Fruit fly (Drosophila melanogaster): ENCODE results near the gene CG32091.

Gene CG32091

dm6 chr3L:11648410-11648809 is 17.2 kb downstream of the CG32091 start, which contains the start of the genes RIOK1 and Polr3H (continued):
- TF ChIP-seq CG2120 (GFP tag; optimal IDR thresholded peaks at IDR 0.05) (peak; percentile 89), CG3065 (GFP tag; optimal IDR thresholded peaks at IDR 0.05) (peak; percentile 25), CG8388 (GFP tag; optimal IDR thresholded peaks at IDR 0.05) (peak; percentile 48), lola (GFP tag; optimal IDR thresholded peaks at IDR 0.05) (peak in 1 of 3 experiments; percentile 65), ash1 (GFP tag; optimal IDR thresholded peaks at IDR 0.05) (no peak), ind (GFP tag; optimal IDR thresholded peaks at IDR 0.05) (peak; percentile 76), Nf-YB (GFP tag; optimal IDR thresholded peaks at IDR 0.05) (no peak), crc (GFP tag; optimal IDR thresholded peaks at IDR 0.05) (peak; percentile 70), shn (GFP tag; optimal IDR thresholded peaks at IDR 0.05) (peak; percentile 67), cas (GFP tag; IDR thresholded peaks at IDR 0.05) (0 out of 2 replicates have a peak, but pooled peaks have one; percentile 31), HLH4C (GFP tag; IDR thresholded peaks at IDR 0.05; ENCODE audit: partially characterized antibody) (no peak), CG42726 (GFP tag; IDR thresholded peaks at IDR 0.05; ENCODE audit: partially characterized antibody) (no peak), Bdp1 (GFP tag; optimal IDR thresholded peaks at IDR 0.05) (peak; percentile 49), ac (GFP tag; optimal IDR thresholded peaks at IDR 0.05) (no peak), repo (GFP tag; optimal IDR thresholded peaks at IDR 0.05) (peak; percentile 24), en (GFP tag; optimal IDR thresholded peaks at IDR 0.05) (peak; percentile 8), Asciz (GFP tag; optimal IDR thresholded peaks at IDR 0.05) (no peak), tna (GFP tag; IDR thresholded peaks at IDR 0.05; ENCODE audit: partially characterized antibody) (no peak), CG17328 (GFP tag; IDR thresholded peaks at IDR 0.05) (peak; percentile 68), nerfin-2 (GFP tag; IDR thresholded peaks at IDR 0.05; ENCODE audit: partially characterized antibody) (no peak), chif (GFP tag; optimal IDR thresholded peaks at IDR 0.05) (peak; percentile 62 to 76), CG8290 (GFP tag; optimal IDR thresholded peaks at IDR 0.05) (peak; percentile 31), CG8290 (tag; optimal IDR thresholded peaks at IDR 0.05) (no peak), mld (GFP tag; IDR thresholded peaks at IDR 0.05; ENCODE audit: partially characterized antibody) (no peak), CG18764 (GFP tag; optimal IDR thresholded peaks at IDR 0.05) (no peak), Chrac-16 (GFP tag; optimal IDR thresholded peaks at IDR 0.05) (peak; percentile 75), CG33557 (GFP tag; optimal IDR thresholded peaks at IDR 0.05) (peak; percentile 23), CG11085 (GFP tag; IDR thresholded peaks at IDR 0.05) (no peak), Sry-δ (GFP tag; optimal IDR thresholded peaks at IDR 0.05) (peak; percentile 62), stc (GFP tag; IDR thresholded peaks at IDR 0.05) (peak; percentile 59; the same call in 1 of the 2 replicates), CG12071 (GFP tag; optimal IDR thresholded peaks at IDR 0.05) (no peak), CG11456 (GFP tag; IDR thresholded peaks at IDR 0.05) (peak; percentile 55; the same call in 1 of the 3 replicates), CG7839 (tag; optimal IDR thresholded peaks at IDR 0.05) (no peak), CG9727 (GFP tag; optimal IDR thresholded peaks at IDR 0.05) (peak; percentile 33), Optix (GFP tag; IDR thresholded peaks at IDR 0.05) (no peak; the same call in none of the 3 replicates), ase (GFP tag; IDR thresholded peaks at IDR 0.05) (peak; percentile 39; the same call in 1 of the 3 replicates), CG4282 (GFP tag; optimal IDR thresholded peaks at IDR 0.05) (peak; percentile 14), Hand (GFP tag; optimal IDR thresholded peaks at IDR 0.05) (no peak), oc (tag; optimal IDR thresholded peaks at IDR 0.05) (no peak), Hr3 (GFP tag; optimal IDR thresholded peaks at IDR 0.05) (peak; percentile 63), Jarid2 (GFP tag; optimal IDR thresholded peaks at IDR 0.05) (no peak), CG2889 (GFP tag; IDR thresholded peaks at IDR 0.05) (peak; percentile 57; the same call in 1 of the 3 replicates), ems (GFP tag; optimal IDR thresholded peaks at IDR 0.05) (peak; percentile 83), CG17568 (GFP tag; optimal IDR thresholded peaks at IDR 0.05) (no peak), Myb (GFP tag; optimal IDR thresholded peaks at IDR 0.05) (peak; percentile 37), usp (GFP tag; optimal IDR thresholded peaks at IDR 0.05) (no peak), CG4360 (GFP tag; IDR thresholded peaks at IDR 0.05) (no peak), CG10654 (GFP tag; optimal IDR thresholded peaks at IDR 0.05) (peak; percentile 65), aop (GFP tag; IDR thresholded peaks at IDR 0.05) (no peak), bcd (GFP tag; optimal IDR thresholded peaks at IDR 0.05) (peak; percentile 55), Atf3 (GFP tag; optimal IDR thresholded peaks at IDR 0.05) (peak; percentile 47)
